Worm (Caenorhabditis elegans): ENCODE measurements around the gene F59A6.10.

Gene F59A6.10

DNA sequence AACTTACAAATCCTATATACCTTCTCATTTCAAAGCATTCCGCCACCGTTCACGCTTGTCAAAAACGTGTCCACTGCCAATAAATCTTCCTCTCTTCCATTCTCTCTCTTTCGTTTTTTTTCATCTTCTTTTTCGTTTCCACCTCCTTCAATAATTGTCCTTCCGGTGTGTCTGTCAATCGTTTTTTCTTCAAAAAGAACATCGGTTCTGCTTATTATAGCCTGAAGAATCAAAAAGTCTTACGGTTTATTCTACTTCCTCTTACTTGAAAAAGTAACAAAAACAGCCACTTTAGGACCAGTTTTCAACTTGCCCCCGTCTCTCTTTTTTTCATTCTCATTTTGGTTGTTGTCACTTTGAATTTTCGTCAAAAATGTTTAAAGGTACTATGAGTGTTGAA lies 45.5 kb downstream of the F59A6.10 start (continued):
- TF ChIP-seq fkh-10 (GFP tag; optimal IDR thresholded peaks at IDR 0.05) (no peak), F49E8.2 (tag; optimal IDR thresholded peaks at IDR 0.05; ENCODE audit: borderline replicate concordance) (no peak), egl-43 (GFP tag; IDR thresholded peaks at IDR 0.05) (no peak), unc-130 (GFP tag; optimal IDR thresholded peaks at IDR 0.05) (no peak), nhr-102 (tag; optimal IDR thresholded peaks at IDR 0.05) (no peak), egl-27 (tag; optimal IDR thresholded peaks at IDR 0.05) (no peak), D1046.2 (GFP tag; IDR thresholded peaks at IDR 0.05) (no peak), zfp-2 (tag; optimal IDR thresholded peaks at IDR 0.05) (no peak), snpc-4 (tag; optimal IDR thresholded peaks at IDR 0.05) (no peak), lin-29 (GFP tag; IDR thresholded peaks at IDR 0.05) (no peak), tag-97 (GFP tag; IDR thresholded peaks at IDR 0.05) (no peak), ceh-44 (GFP tag; IDR thresholded peaks at IDR 0.05) (no peak), snpc-1.2 (GFP tag; IDR thresholded peaks at IDR 0.05) (no peak), attf-4 (tag; optimal IDR thresholded peaks at IDR 0.05) (no peak), nhr-25 (tag; optimal IDR thresholded peaks at IDR 0.05; ENCODE audit: borderline replicate concordance, insufficient read depth) (no peak), cey-2 (tag; optimal IDR thresholded peaks at IDR 0.05; ENCODE audit: borderline replicate concordance, insufficient read depth) (peak; percentile 77), zag-1 (tag; optimal IDR thresholded peaks at IDR 0.05) (no peak), lsy-2 (tag; optimal IDR thresholded peaks at IDR 0.05) (peak in 1 of 2 experiments; percentile 22), daf-16 (GFP tag; optimal IDR thresholded peaks at IDR 0.05) (no peak), daf-16 (tag; optimal IDR thresholded peaks at IDR 0.05) (no peak), fos-1 (tag; optimal IDR thresholded peaks at IDR 0.05) (no peak), mdl-1 (tag; optimal IDR thresholded peaks at IDR 0.05) (peak in 1 of 2 experiments; percentile 35), nhr-48 (tag; optimal IDR thresholded peaks at IDR 0.05) (no peak), dve-1 (tag; optimal IDR thresholded peaks at IDR 0.05; ENCODE audit: insufficient read depth) (no peak), unc-39 (tag; optimal IDR thresholded peaks at IDR 0.05) (no peak)

ce11 chrII:5049865-5050342 lies 46.1 kb downstream of the F59A6.10 start, which contains the start of gene F33G12.6:
TSS of gene F33G12.6 (plus strand) at chrII:5049915.
- TF ChIP-seq aha-1 (tag), result peak; percentile 44
- TF ChIP-seq jun-1 (tag; optimal IDR thresholded peaks at IDR 0.05), result no peak
- no peak for TF ChIP-seq hlh-11 (tag; optimal IDR thresholded peaks at IDR 0.05)
- peak; percentile 15 for TF ChIP-seq hlh-30 (tag; optimal IDR thresholded peaks at IDR 0.05; ENCODE audit: insufficient read depth)
- peak in 1 of 2 experiments; percentile 66 for TF ChIP-seq unc-62 (GFP tag; optimal IDR thresholded peaks at IDR 0.05 in 1 of 2)
- no peak for TF ChIP-seq unc-62 (tag; optimal IDR thresholded peaks at IDR 0.05)

DNA sequence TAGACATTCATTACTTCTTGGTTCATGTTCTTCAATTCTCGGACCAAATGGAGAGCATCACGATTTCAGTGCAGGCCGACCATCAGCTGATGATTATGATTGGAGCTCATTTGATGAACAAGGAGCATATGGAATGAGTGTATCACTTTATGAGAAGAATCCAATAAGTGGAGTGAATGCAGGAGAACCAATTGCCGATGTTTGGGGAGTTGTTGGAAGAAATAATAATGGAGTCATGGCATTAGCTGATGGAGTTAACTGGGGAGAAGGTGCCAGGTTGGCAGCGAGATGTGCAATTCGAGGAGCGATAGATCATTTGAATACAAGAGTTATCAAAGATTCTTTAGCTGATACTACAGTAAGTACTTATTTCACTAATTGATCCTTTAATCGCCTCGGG lies 47.0 kb downstream of the F59A6.10 start:
- TF ChIP-seq snpc-1.2 (GFP tag; IDR thresholded peaks at IDR 0.05) (no peak), F26F4.8 (GFP tag; conservative IDR thresholded peaks at IDR 0.05) (no peak), mep-1 (tag; optimal IDR thresholded peaks at IDR 0.05) (no peak), tra-1 (GFP tag; IDR thresholded peaks at IDR 0.05) (no peak), R02D3.7 (tag; optimal IDR thresholded peaks at IDR 0.05) (no peak)
